Fruit fly (Drosophila melanogaster): ENCODE results near the gene U2af38.

U2af38 gene

dm6 chr2L:277122-277671, 17.3 kb downstream of the U2af38 start, which contains the start of gene smo (continued):
- TF ChIP-seq Doc3 (GFP tag; IDR thresholded peaks at IDR 0.05; ENCODE audit: partially characterized antibody) (peak; percentile 75), CG31388 (GFP tag; optimal IDR thresholded peaks at IDR 0.05) (no peak), NK7.1 (GFP tag; optimal IDR thresholded peaks at IDR 0.05) (no peak), slbo (GFP tag; IDR thresholded peaks at IDR 0.05) (peak; percentile 44; the same call in 1 of the 2 replicates), kay (GFP tag; optimal IDR thresholded peaks at IDR 0.05) (no peak), ewg (GFP tag; optimal IDR thresholded peaks at IDR 0.05) (peak; percentile 37), CG4424 (GFP tag; optimal IDR thresholded peaks at IDR 0.05) (peak; percentile 5), D19A (tag; optimal IDR thresholded peaks at IDR 0.05) (no peak), crol (GFP tag; IDR thresholded peaks at IDR 0.05) (no peak; the same call in 1 of the 2 replicates), B-H1 (GFP tag; IDR thresholded peaks at IDR 0.05) (no peak), CG17328 (GFP tag; IDR thresholded peaks at IDR 0.05) (no peak), CG14441 (GFP tag; IDR thresholded peaks at IDR 0.05) (no peak), CG32532 (GFP tag; IDR thresholded peaks at IDR 0.05) (no peak), CG4820 (GFP tag; optimal IDR thresholded peaks at IDR 0.05) (no peak), hb (GFP tag; IDR thresholded peaks at IDR 0.05; ENCODE audit: partially characterized antibody) (peak; percentile 89), CG7786 (GFP tag; optimal IDR thresholded peaks at IDR 0.05) (peak; percentile 24), CG12299 (tag; optimal IDR thresholded peaks at IDR 0.05) (no peak), CG11723 (GFP tag; optimal IDR thresholded peaks at IDR 0.05) (no peak), onecut (GFP tag; IDR thresholded peaks at IDR 0.05) (no peak), sr (GFP tag; IDR thresholded peaks at IDR 0.05) (no peak), ash1 (GFP tag; optimal IDR thresholded peaks at IDR 0.05) (no peak), hkb (optimal IDR thresholded peaks at IDR 0.05) (peak; percentile 81), hkb (GFP tag; IDR thresholded peaks at IDR 0.05) (no peak), Hmx (GFP tag; optimal IDR thresholded peaks at IDR 0.05) (no peak), p53 (GFP tag; optimal IDR thresholded peaks at IDR 0.05) (peak; percentile 69), sqz (GFP tag; optimal IDR thresholded peaks at IDR 0.05) (no peak), zf30C (GFP tag; optimal IDR thresholded peaks at IDR 0.05) (no peak), insv (GFP tag; optimal IDR thresholded peaks at IDR 0.05) (peak in 1 of 2 experiments; percentile 12), Meics (GFP tag; optimal IDR thresholded peaks at IDR 0.05) (no peak), CG7839 (tag; optimal IDR thresholded peaks at IDR 0.05) (no peak), CkIIα-i1 (GFP tag; IDR thresholded peaks at IDR 0.05) (no peak), lab (GFP tag; optimal IDR thresholded peaks at IDR 0.05) (no peak), CG33213 (GFP tag; optimal IDR thresholded peaks at IDR 0.05) (peak; percentile 53), Fer2 (tag; optimal IDR thresholded peaks at IDR 0.05) (no peak), ci (GFP tag; IDR thresholded peaks at IDR 0.05) (no peak), B-H2 (GFP tag; optimal IDR thresholded peaks at IDR 0.05) (no peak), HHEX (GFP tag; optimal IDR thresholded peaks at IDR 0.05) (no peak), chm (GFP tag; IDR thresholded peaks at IDR 0.05) (no peak), knrl (GFP tag; IDR thresholded peaks at IDR 0.05; ENCODE audit: partially characterized antibody) (peak; percentile 90), Stat92E (GFP tag; optimal IDR thresholded peaks at IDR 0.05) (peak in 1 of 3 experiments; percentile 14), gem (tag; optimal IDR thresholded peaks at IDR 0.05) (no peak), bowl (GFP tag; IDR thresholded peaks at IDR 0.05) (no peak), emc (GFP tag; optimal IDR thresholded peaks at IDR 0.05) (no peak), CG8924 (tag; optimal IDR thresholded peaks at IDR 0.05) (peak; percentile 16), CG9797 (GFP tag; optimal IDR thresholded peaks at IDR 0.05) (peak; percentile 96), odd (GFP tag; optimal IDR thresholded peaks at IDR 0.05) (no peak), lov (optimal IDR thresholded peaks at IDR 0.05) (no peak), lov (GFP tag; IDR thresholded peaks at IDR 0.05) (no peak), ase (GFP tag; IDR thresholded peaks at IDR 0.05) (no peak), Hr3 (GFP tag; optimal IDR thresholded peaks at IDR 0.05) (peak; percentile 33), CG11398 (GFP tag; optimal IDR thresholded peaks at IDR 0.05) (peak; percentile 27), br (optimal IDR thresholded peaks at IDR 0.05) (no peak)
